Worm (Caenorhabditis elegans) whole organism, midembryonic: Measurements from ENCODE around the gene C05B5.4.

Source experiments
- T22C8.4 ChIP-seq: fragments of 200-800 bp; sonication (Bioruptor generic); IDR thresholded peaks from 2 replicates; pipeline ENCODE4 v1.3.6; 2022; ENCODE audit warnings: missing genetic modification characterization, missing compliant biosample characterization
- cog-1 ChIP-seq: sonication (generic microtip); optimal IDR thresholded peaks from 2 replicates; lab custom pipeline; 2016; ENCODE audit warnings: missing genetic modification characterization, missing compliant biosample characterization
- flt-1 ChIP-seq: fragments of 200-800 bp; sonication (Bioruptor generic); IDR thresholded peaks from 2 replicates; pipeline ENCODE4 v1.3.6; 2022; ENCODE audit warnings: missing genetic modification characterization, missing compliant biosample characterization
- klf-2 ChIP-seq: fragments of 200-800 bp; sonication (Bioruptor generic); conservative IDR thresholded peaks from 2 replicates; pipeline ENCODE4 v1.3.6; 2022; ENCODE audit warnings: missing genetic modification reagents, missing genetic modification characterization, missing compliant biosample characterization
- med-1 ChIP-seq: sonication (generic microtip); optimal IDR thresholded peaks from 2 replicates; lab custom pipeline; 2017; ENCODE audit warnings: missing genetic modification characterization, mild to moderate bottlenecking, missing compliant biosample characterization, antibody characterized with exemption, missing genetic modification reagents; ENCODE audit not compliant: insufficient read depth
- ref-1 ChIP-seq: fragments of 200-800 bp; sonication (Bioruptor generic); conservative IDR thresholded peaks from 2 replicates; pipeline ENCODE4 v1.3.6; 2022; ENCODE audit warnings: missing genetic modification reagents, missing genetic modification characterization, missing compliant biosample characterization
- tab-1 ChIP-seq: fragments of 200-800 bp; sonication (Bioruptor generic); IDR thresholded peaks from 2 replicates; pipeline ENCODE4 v1.3.6; 2022; ENCODE audit warnings: missing genetic modification characterization, missing compliant biosample characterization
- ztf-23 ChIP-seq: fragments of 200-800 bp; sonication (Bioruptor generic); IDR thresholded peaks from 2 replicates; pipeline ENCODE4 v1.3.6; 2022; ENCODE audit warnings: missing genetic modification reagents, missing genetic modification characterization, missing compliant biosample characterization
- ztf-29 ChIP-seq: fragments of 200-800 bp; sonication (Bioruptor generic); IDR thresholded peaks from 2 replicates; pipeline ENCODE4 v1.3.6; 2022; ENCODE audit warnings: missing genetic modification reagents, missing genetic modification characterization, missing compliant biosample characterization

DNA sequence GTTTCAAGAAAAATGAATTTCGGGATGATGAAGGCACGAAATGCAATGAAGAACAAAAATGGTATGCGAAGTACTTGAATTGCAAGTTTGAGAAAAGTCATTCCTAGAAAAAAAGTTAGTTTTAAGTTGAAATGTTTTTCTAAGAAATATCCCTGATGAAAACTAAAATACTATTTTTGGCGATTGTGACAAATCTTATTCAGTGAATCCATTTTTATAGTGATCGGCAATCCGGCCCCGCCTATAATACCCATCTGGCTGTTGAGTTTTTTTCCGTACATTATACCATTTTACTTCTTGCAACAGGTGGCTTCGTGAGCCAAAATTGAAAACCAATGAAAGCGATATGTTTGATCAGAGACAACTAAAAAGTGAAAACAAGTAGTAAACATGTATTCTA lies 5.5 kb downstream of the C05B5.4 start, which contains the start of gene C05B5.17:
- TF ChIP-seq ztf-29 (GFP tag; lab: Robert Waterston, UW) = no peak
- TF ChIP-seq klf-2 (GFP tag; lab: Robert Waterston, UW) = no peak
- TF ChIP-seq ztf-23 (GFP tag; lab: Robert Waterston, UW) = no peak
- no peak for TF ChIP-seq flt-1 (GFP tag; lab: Robert Waterston, UW)
- TF ChIP-seq tab-1 (GFP tag; lab: Robert Waterston, UW) = no peak
- no peak for TF ChIP-seq cog-1 (tag; lab: Kevin White, UChicago)
- TF ChIP-seq T22C8.4 = no peak
- TF ChIP-seq ref-1 (GFP tag; lab: Robert Waterston, UW) = no peak
- TF ChIP-seq med-1 = no peak
